Worm (Caenorhabditis elegans) whole organism, young adult: Measurements from ENCODE around the gene T01H3.5.

Source experiments
- B0019.2 ChIP-seq: fragments of 200-800 bp; sonication (Bioruptor generic); conservative IDR thresholded peaks from 2 replicates; pipeline ENCODE4 v1.3.6; 2022; ENCODE audit warnings: missing genetic modification reagents, missing genetic modification characterization, missing compliant biosample characterization
- B0035.1 ChIP-seq: sonication (generic microtip); optimal IDR thresholded peaks from 2 replicates; lab custom pipeline; 2016; ENCODE audit warnings: missing genetic modification characterization, mild to moderate bottlenecking, missing compliant biosample characterization, missing genotype, missing genetic modification reagents
- D2030.7 ChIP-seq: fragments of 200-800 bp; sonication (Bioruptor generic); IDR thresholded peaks from 2 replicates; pipeline ENCODE4 v1.3.6; 2022; ENCODE audit warnings: missing genetic modification reagents, missing genetic modification characterization, missing compliant biosample characterization
- F22D6.2 ChIP-seq: sonication (generic microtip); optimal IDR thresholded peaks from 2 replicates; lab custom pipeline; 2016; ENCODE audit warnings: mild to moderate bottlenecking, missing genetic modification characterization, missing compliant biosample characterization
- F23B12.7 ChIP-seq: sonication (generic microtip); optimal IDR thresholded peaks from 2 replicates; lab custom pipeline; 2017; ENCODE audit warnings: missing genetic modification characterization, mild to moderate bottlenecking, missing compliant biosample characterization, antibody characterized with exemption, moderate library complexity; ENCODE audit not compliant: insufficient read depth
- F57C9.4 ChIP-seq: sonication (generic microtip); optimal IDR thresholded peaks from 2 replicates; lab custom pipeline; 2017; ENCODE audit warnings: mild to moderate bottlenecking, missing genetic modification characterization, missing compliant biosample characterization
- K11D2.4 ChIP-seq: fragments of 200-800 bp; sonication (Bioruptor generic); IDR thresholded peaks from 2 replicates; pipeline ENCODE4 v1.3.6; 2022; ENCODE audit warnings: missing genetic modification reagents, missing genetic modification characterization, missing compliant biosample characterization
- Y53G8AR.9 ChIP-seq: fragments of 200-800 bp; sonication (Bioruptor generic); conservative IDR thresholded peaks from 2 replicates; pipeline ENCODE4 v1.3.6; 2022; ENCODE audit warnings: missing genetic modification reagents, missing genetic modification characterization, missing compliant biosample characterization
- Y56A3A.18 ChIP-seq: fragments of 200-800 bp; sonication (Bioruptor generic); IDR thresholded peaks from 2 replicates; pipeline ENCODE4 v1.3.6; 2022; ENCODE audit warnings: missing genetic modification reagents, missing genetic modification characterization, missing compliant biosample characterization
- Y67H2A.10 ChIP-seq: fragments of 200-800 bp; sonication (Bioruptor generic); conservative IDR thresholded peaks from 2 replicates; pipeline ENCODE4 v1.3.6; 2022; ENCODE audit warnings: missing genetic modification reagents, missing genetic modification characterization, missing compliant biosample characterization
- Y79H2A.3 ChIP-seq: fragments of 200-800 bp; sonication (Bioruptor generic); conservative IDR thresholded peaks from 2 replicates; pipeline ENCODE4 v1.3.6; 2022; ENCODE audit warnings: missing genetic modification reagents, missing genetic modification characterization, missing compliant biosample characterization
- attf-3 ChIP-seq: fragments of 200-800 bp; sonication (Bioruptor generic); conservative IDR thresholded peaks from 2 replicates; pipeline ENCODE4 v1.3.6; 2022; ENCODE audit warnings: missing genetic modification reagents, missing genetic modification characterization, missing compliant biosample characterization
- bed-1 ChIP-seq: fragments of 200-800 bp; sonication (Bioruptor generic); IDR thresholded peaks from 2 replicates; pipeline ENCODE4 v1.3.6; 2022; ENCODE audit warnings: missing genetic modification reagents, missing genetic modification characterization, missing compliant biosample characterization
- cebp-1 ChIP-seq, 2 experiments: fragments of 200-800 bp in 1 of 2; sonication (Bioruptor generic) in 1 of 2; sonication (generic microtip) in 1 of 2; IDR thresholded peaks in 1 of 2; optimal IDR thresholded peaks in 1 of 2; 2 replicates each; pipeline versions ENCODE4 v1.3.6 to Lab custom; 2017 to 2022; ENCODE audit warnings: missing compliant biosample characterization in 2 of 2, missing genetic modification characterization in 2 of 2, mild to moderate bottlenecking in 1 of 2, missing genetic modification reagents in 1 of 2, moderate library complexity in 1 of 2
- ceh-27 ChIP-seq: fragments of 200-800 bp; sonication (Bioruptor generic); optimal IDR thresholded peaks from 2 replicates; lab custom pipeline; 2018; ENCODE audit warnings: mild to moderate bottlenecking, missing genetic modification characterization, moderate library complexity, missing compliant biosample characterization
- ceh-40 ChIP-seq: fragments of 200-800 bp; sonication (Bioruptor generic); IDR thresholded peaks from 2 replicates; pipeline ENCODE4 v1.3.6; 2022; ENCODE audit warnings: missing genetic modification characterization, missing compliant biosample characterization
- ceh-79 ChIP-seq: sonication (generic microtip); optimal IDR thresholded peaks from 2 replicates; lab custom pipeline; 2017; ENCODE audit warnings: mild to moderate bottlenecking, missing genetic modification characterization, missing compliant biosample characterization
- ceh-91 ChIP-seq: fragments of 200-800 bp; sonication (Bioruptor generic); IDR thresholded peaks from 2 replicates; pipeline ENCODE4 v1.3.6; 2022; ENCODE audit warnings: missing genetic modification reagents, missing genetic modification characterization, missing compliant biosample characterization
- chd-7 ChIP-seq: sonication (generic microtip); optimal IDR thresholded peaks from 2 replicates; lab custom pipeline; 2016; ENCODE audit warnings: mild to moderate bottlenecking, missing genetic modification characterization, moderate library complexity, missing compliant biosample characterization
- efl-1 ChIP-seq: fragments of 150-350 bp; optimal IDR thresholded peaks from 2 replicates; lab custom pipeline; 2014; ENCODE audit warnings: missing biosample characterization, missing genetic modification reagents, missing genetic modification characterization
- egl-44 ChIP-seq: fragments of 200-800 bp; sonication (Bioruptor generic); IDR thresholded peaks from 2 replicates; pipeline ENCODE4 v1.3.6; 2022; ENCODE audit warnings: missing genetic modification reagents, missing genetic modification characterization, missing compliant biosample characterization
- ekl-4 ChIP-seq: fragments of 200-800 bp; sonication (Bioruptor generic); IDR thresholded peaks from 2 replicates; pipeline ENCODE4 v1.3.6; 2022; ENCODE audit warnings: missing genetic modification reagents, missing genetic modification characterization, missing compliant biosample characterization
- fkh-3 ChIP-seq: sonication (generic microtip); optimal IDR thresholded peaks from 2 replicates; lab custom pipeline; 2016; ENCODE audit warnings: mild to moderate bottlenecking, missing genetic modification characterization, missing compliant biosample characterization
- gei-17 ChIP-seq: fragments of 200-800 bp; sonication (Bioruptor generic); optimal IDR thresholded peaks from 2 replicates; lab custom pipeline; 2018; ENCODE audit warnings: mild to moderate bottlenecking, missing genetic modification characterization, missing compliant biosample characterization
- hlh-12 ChIP-seq: sonication (generic microtip); optimal IDR thresholded peaks from 2 replicates; lab custom pipeline; 2016; ENCODE audit warnings: missing genetic modification characterization, missing compliant biosample characterization
- hmg-20 ChIP-seq: fragments of 200-800 bp; sonication (Bioruptor generic); IDR thresholded peaks from 2 replicates; pipeline ENCODE4 v1.3.6; 2022; ENCODE audit warnings: missing genetic modification reagents, missing genetic modification characterization, missing compliant biosample characterization
- let-607 ChIP-seq, 2 experiments: fragments of 200-800 bp in 1 of 2; sonication (Bioruptor generic) in 1 of 2; sonication (generic microtip) in 1 of 2; optimal IDR thresholded peaks; 2 replicates each; lab custom pipeline; 2016 to 2018; ENCODE audit warnings: mild to moderate bottlenecking in 2 of 2, missing compliant biosample characterization in 2 of 2, missing genetic modification characterization in 2 of 2, moderate library complexity in 2 of 2, missing genotype in 1 of 2
- lin-26 ChIP-seq: fragments of 200-800 bp; sonication (Bioruptor generic); IDR thresholded peaks from 2 replicates; pipeline ENCODE4 v1.3.6; 2022; ENCODE audit warnings: missing genetic modification reagents, missing genetic modification characterization, missing compliant biosample characterization
- lin-40 ChIP-seq: sonication (generic microtip); optimal IDR thresholded peaks from 2 replicates; lab custom pipeline; 2016; ENCODE audit warnings: missing genetic modification characterization, mild to moderate bottlenecking, missing compliant biosample characterization, missing genotype, missing genetic modification reagents
- lsl-1 ChIP-seq: fragments of 200-800 bp; sonication (Bioruptor generic); optimal IDR thresholded peaks from 2 replicates; lab custom pipeline; 2018; ENCODE audit warnings: mild to moderate bottlenecking, missing genetic modification characterization, moderate library complexity, missing compliant biosample characterization
- mcd-1 ChIP-seq: fragments of 200-800 bp; sonication (Bioruptor generic); IDR thresholded peaks from 2 replicates; pipeline ENCODE4 v1.3.6; 2022; ENCODE audit warnings: missing genetic modification reagents, missing genetic modification characterization, missing compliant biosample characterization
- nfya-1 ChIP-seq: sonication (generic microtip); optimal IDR thresholded peaks from 2 replicates; lab custom pipeline; 2017; ENCODE audit warnings: antibody characterized with exemption, missing compliant biosample characterization, missing genetic modification characterization, borderline replicate concordance; ENCODE audit not compliant: insufficient read depth
- nhr-90 ChIP-seq: sonication (generic microtip); optimal IDR thresholded peaks from 2 replicates; lab custom pipeline; 2016; ENCODE audit warnings: missing genotype, mild to moderate bottlenecking, missing genetic modification characterization, missing compliant biosample characterization
- rcor-1 ChIP-seq: fragments of 200-800 bp; sonication (Bioruptor generic); IDR thresholded peaks from 2 replicates; pipeline ENCODE4 v1.3.6; 2022; ENCODE audit warnings: missing genetic modification reagents, missing genetic modification characterization, missing compliant biosample characterization
- rec-8 ChIP-seq, 2 experiments: sonication (generic microtip); optimal IDR thresholded peaks; 2 replicates each; lab custom pipeline; 2016; ENCODE audit warnings: mild to moderate bottlenecking in 2 of 2, missing genetic modification characterization in 2 of 2, missing genetic modification reagents in 2 of 2, missing genotype in 2 of 2, missing biosample characterization in 1 of 2, missing compliant biosample characterization in 1 of 2, moderate library complexity in 1 of 2
- repo-1 ChIP-seq: sonication (generic microtip); optimal IDR thresholded peaks from 2 replicates; lab custom pipeline; 2017; ENCODE audit warnings: mild to moderate bottlenecking, missing genetic modification characterization, missing compliant biosample characterization
- snpc-1.1 ChIP-seq: sonication (generic microtip); optimal IDR thresholded peaks from 2 replicates; lab custom pipeline; 2017; ENCODE audit warnings: missing genetic modification characterization, mild to moderate bottlenecking, missing compliant biosample characterization, antibody characterized with exemption, moderate library complexity, missing genotype, missing genetic modification reagents; ENCODE audit not compliant: insufficient read depth
- snpc-3.4 ChIP-seq: sonication (generic microtip); optimal IDR thresholded peaks from 2 replicates; lab custom pipeline; 2017; ENCODE audit warnings: missing genetic modification characterization, mild to moderate bottlenecking, missing compliant biosample characterization, antibody characterized with exemption, moderate library complexity, missing genotype, missing genetic modification reagents
- snpc-4 ChIP-seq, 5 experiments: fragments of 150-350 bp in 1 of 5; sonication (generic microtip) in 4 of 5; optimal IDR thresholded peaks; 2 replicates each; lab custom pipeline; 2014 to 2018; ENCODE audit warnings: missing genetic modification characterization in 5 of 5, missing biosample characterization in 3 of 5, antibody characterized with exemption in 2 of 5, mild to moderate bottlenecking in 2 of 5, missing compliant biosample characterization in 2 of 5, missing genotype in 2 of 5, moderate library complexity in 2 of 5, missing genetic modification reagents in 1 of 5
- somi-1 ChIP-seq: fragments of 200-800 bp; sonication (Bioruptor generic); optimal IDR thresholded peaks from 2 replicates; lab custom pipeline; 2018; ENCODE audit warnings: mild to moderate bottlenecking, missing genetic modification characterization, missing compliant biosample characterization
- sptf-2 ChIP-seq: fragments of 200-800 bp; sonication (Bioruptor generic); optimal IDR thresholded peaks from 2 replicates; lab custom pipeline; 2018; ENCODE audit warnings: mild to moderate bottlenecking, missing genetic modification characterization, missing compliant biosample characterization
- tbp1 ChIP-seq: fragments of 200-800 bp; sonication (Bioruptor generic); optimal IDR thresholded peaks from 2 replicates; lab custom pipeline; 2018; ENCODE audit warnings: mild to moderate bottlenecking, missing genetic modification characterization, missing compliant biosample characterization
- unc-62 ChIP-seq: fragments of 150-350 bp; optimal IDR thresholded peaks from 2 replicates; lab custom pipeline; 2014; ENCODE audit warnings: missing biosample characterization, missing genetic modification reagents, missing genetic modification characterization
- zfh-2 ChIP-seq: fragments of 200-800 bp; sonication (Bioruptor generic); conservative IDR thresholded peaks from 2 replicates; pipeline ENCODE4 v1.3.6; 2022; ENCODE audit warnings: missing genetic modification reagents, missing genetic modification characterization, missing compliant biosample characterization
- ztf-18 ChIP-seq: sonication (generic microtip); optimal IDR thresholded peaks from 2 replicates; lab custom pipeline; 2016; ENCODE audit warnings: missing genotype, mild to moderate bottlenecking, missing genetic modification characterization, missing compliant biosample characterization
- ztf-26 ChIP-seq: sonication (generic microtip); optimal IDR thresholded peaks from 2 replicates; lab custom pipeline; 2017; ENCODE audit warnings: missing genetic modification characterization, missing compliant biosample characterization
- ztf-3 ChIP-seq: fragments of 200-800 bp; sonication (Bioruptor generic); optimal IDR thresholded peaks from 2 replicates; lab custom pipeline; 2018; ENCODE audit warnings: mild to moderate bottlenecking, missing genetic modification characterization, missing compliant biosample characterization

T01H3.5 gene

DNA sequence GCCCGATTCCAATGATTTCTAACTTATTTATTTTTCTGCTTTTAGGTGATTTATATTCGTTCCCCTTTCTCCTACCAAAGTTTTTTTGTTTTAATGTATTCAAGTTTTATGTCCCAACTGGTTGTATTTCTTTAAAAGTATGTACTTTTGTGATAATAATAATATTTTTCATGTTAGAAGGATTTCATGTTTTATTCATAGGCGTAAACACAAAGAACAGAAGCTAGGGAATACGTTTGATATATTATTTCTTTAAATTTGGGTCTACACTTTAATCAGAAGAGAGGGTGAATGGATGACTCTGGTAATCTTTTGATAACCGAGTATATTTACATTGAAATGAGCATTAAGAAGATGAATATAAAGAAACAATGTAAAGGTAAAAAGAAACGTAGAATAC, 13.3 kb upstream of the T01H3.5 start (continued):
- TF ChIP-seq Y56A3A.18 (GFP tag; lab: Robert Waterston, UW) (no peak), egl-44 (no peak), Y67H2A.10 (GFP tag; lab: Robert Waterston, UW) (no peak), D2030.7 (no peak), snpc-4 (GFP tag; optimal IDR thresholded peaks at IDR 0.05; lab: Kevin White, UChicago) (no peak), snpc-4 (tag; optimal IDR thresholded peaks at IDR 0.05; lab: Kevin White, UChicago) (no peak), rcor-1 (no peak), lin-26 (GFP tag; lab: Robert Waterston, UW) (peak; percentile 68), B0019.2 (GFP tag; lab: Robert Waterston, UW) (no peak), F23B12.7 (no peak), bed-1 (GFP tag; lab: Robert Waterston, UW) (no peak), somi-1 (no peak), tbp1 (peak; percentile 21), ceh-27 (GFP tag; lab: Kevin White, UChicago) (no peak), cebp-1 (GFP tag; IDR thresholded peaks at IDR 0.05; lab: Robert Waterston, UW) (no peak), cebp-1 (tag; optimal IDR thresholded peaks at IDR 0.05; lab: Kevin White, UChicago) (peak; percentile 6), let-607 (tag; optimal IDR thresholded peaks at IDR 0.05; lab: Kevin White, UChicago) (no peak), ztf-26 (no peak), F57C9.4 (no peak), repo-1 (tag; lab: Kevin White, UChicago) (no peak), snpc-3.4 (peak; percentile 72), hmg-20 (no peak), K11D2.4 (no peak), mcd-1 (no peak; the same call in 1 of the 2 replicates), nhr-90 (no peak), Y53G8AR.9 (peak; percentile 9; the same call in 1 of the 2 replicates), sptf-2 (GFP tag; lab: Kevin White, UChicago) (no peak), nfya-1 (tag; lab: Kevin White, UChicago) (no peak), zfh-2 (GFP tag; lab: Robert Waterston, UW) (no peak), lsl-1 (GFP tag; lab: Kevin White, UChicago) (no peak), Y79H2A.3 (GFP tag; lab: Robert Waterston, UW) (no peak), ztf-18 (tag; lab: Kevin White, UChicago) (no peak), attf-3 (GFP tag; lab: Robert Waterston, UW) (no peak), chd-7 (no peak), snpc-1.1 (tag; lab: Kevin White, UChicago) (no peak), ceh-79 (tag; lab: Kevin White, UChicago) (no peak), efl-1 (no peak), ekl-4 (GFP tag; lab: Robert Waterston, UW) (peak; percentile 15; the same call in 1 of the 2 replicates), ztf-3 (no peak), B0035.1 (tag; lab: Kevin White, UChicago) (peak; percentile 4), gei-17 (GFP tag; lab: Kevin White, UChicago) (no peak), lin-40 (tag; lab: Kevin White, UChicago) (no peak), ceh-40 (GFP tag; lab: Robert Waterston, UW) (no peak), ceh-91 (GFP tag; lab: Robert Waterston, UW) (no peak), F22D6.2 (tag; lab: Kevin White, UChicago) (no peak), fkh-3 (tag; lab: Kevin White, UChicago) (no peak), rec-8 (tag; optimal IDR thresholded peaks at IDR 0.05; lab: Kevin White, UChicago) (peak in 1 of 2 experiments; percentile 67), unc-62 (GFP tag; lab: Kevin White, UChicago) (no peak), hlh-12 (tag; lab: Kevin White, UChicago) (no peak)
